Worm (Caenorhabditis elegans) whole organism, mixed stage, embryonic: Measurements from ENCODE around the gene F20D6.2.

Experiments
- drap-1 ChIP-seq: fragments of 200-800 bp; sonication (Bioruptor generic); optimal IDR thresholded peaks from 3 replicates; lab custom pipeline; 2018; ENCODE audit warnings: mild to moderate bottlenecking, missing genetic modification characterization, missing compliant biosample characterization
- elt-3 ChIP-seq: fragments of 150-350 bp; optimal IDR thresholded peaks from 2 replicates; lab custom pipeline; 2014; ENCODE audit warnings: missing biosample characterization, missing genetic modification characterization
- lin-13 ChIP-seq: fragments of 150-350 bp; optimal IDR thresholded peaks from 2 replicates; lab custom pipeline; 2014; ENCODE audit warnings: missing biosample characterization, missing genetic modification characterization
- mep-1 ChIP-seq: fragments of 150-350 bp; optimal IDR thresholded peaks from 2 replicates; lab custom pipeline; 2017; ENCODE audit warnings: missing biosample characterization, missing genetic modification reagents, missing genetic modification characterization, inconsistent platforms
- nhr-12 ChIP-seq: fragments of 150-350 bp; optimal IDR thresholded peaks from 2 replicates; lab custom pipeline; 2014; ENCODE audit warnings: missing biosample characterization, missing genetic modification characterization
- nhr-237 ChIP-seq: fragments of 150-350 bp; optimal IDR thresholded peaks from 2 replicates; lab custom pipeline; 2014; ENCODE audit warnings: missing biosample characterization, missing genetic modification characterization
- snpc-4 ChIP-seq: fragments of 150-350 bp; optimal IDR thresholded peaks from 2 replicates; lab custom pipeline; 2014; ENCODE audit warnings: missing biosample characterization, missing genetic modification characterization
- unc-62 ChIP-seq: fragments of 150-350 bp; optimal IDR thresholded peaks from 2 replicates; lab custom pipeline; 2014; ENCODE audit warnings: missing biosample characterization, missing genetic modification reagents, missing genetic modification characterization

- TF ChIP-seq elt-3 (no peak), snpc-4 (tag; lab: Kevin White, UChicago) (no peak), mep-1 (tag; lab: Kevin White, UChicago) (no peak), lin-13 (no peak), nhr-12 (no peak), drap-1 (GFP tag; lab: Kevin White, UChicago) (no peak), nhr-237 (tag; lab: Kevin White, UChicago) (no peak), unc-62 (no peak)
Observed at ce11 chrV:8159629-8160028, 26.2 kb upstream of the F20D6.2 start, which contains the start of gene F20D6.6.
